Fruit fly (Drosophila melanogaster): ENCODE data around the gene BBS5.

The BBS5 gene

dm6 chr3R:4804828-4805707 is 11.1 kb upstream of the BBS5 start (continued):
- no peak for TF ChIP-seq CG11560 (tag; IDR thresholded peaks at IDR 0.05)
- no peak for TF ChIP-seq luna (GFP tag; optimal IDR thresholded peaks at IDR 0.05)
- TF ChIP-seq eve (GFP tag; optimal IDR thresholded peaks at IDR 0.05): no peak
- peak; percentile 13; the same call in 1 of the 3 replicates for TF ChIP-seq CG14050 (GFP tag; IDR thresholded peaks at IDR 0.05)
- TF ChIP-seq CG17361 (GFP tag; IDR thresholded peaks at IDR 0.05): peak; percentile 82
- 0 out of 2 replicates have a peak, but pooled peaks have one; percentile 21 for TF ChIP-seq Drgx (GFP tag; IDR thresholded peaks at IDR 0.05)
- peak; percentile 71 for TF ChIP-seq CG8924 (tag; optimal IDR thresholded peaks at IDR 0.05)
- peak; percentile 67 for TF ChIP-seq lab (GFP tag; optimal IDR thresholded peaks at IDR 0.05)
- TF ChIP-seq jumu (GFP tag; optimal IDR thresholded peaks at IDR 0.05): no peak
- peak; percentile 62 for TF ChIP-seq Med (GFP tag)
- peak; percentile 37 for TF ChIP-seq az2 (GFP tag; optimal IDR thresholded peaks at IDR 0.05)
- TF ChIP-seq CG10462 (GFP tag; optimal IDR thresholded peaks at IDR 0.05): peak; percentile 39
- peak; percentile 11 for TF ChIP-seq CG2202 (tag; optimal IDR thresholded peaks at IDR 0.05)
- no peak for TF ChIP-seq Dll (GFP tag; IDR thresholded peaks at IDR 0.05; ENCODE audit: partially characterized antibody)
- TF ChIP-seq CG4404 (GFP tag; IDR thresholded peaks at IDR 0.05): no peak
- peak; percentile 78 for TF ChIP-seq Meics (GFP tag; optimal IDR thresholded peaks at IDR 0.05)
- no peak for TF ChIP-seq corto (GFP tag; optimal IDR thresholded peaks at IDR 0.05)
- peak; percentile 75 for TF ChIP-seq CG17359 (tag; optimal IDR thresholded peaks at IDR 0.05)
- TF ChIP-seq CG15269 (tag; optimal IDR thresholded peaks at IDR 0.05): peak; percentile 85
- TF ChIP-seq Ravus (GFP tag; IDR thresholded peaks at IDR 0.05): peak; percentile 10; the same call in 1 of the 2 replicates
- TF ChIP-seq CG9876 (GFP tag; optimal IDR thresholded peaks at IDR 0.05): no peak
- TF ChIP-seq dmrt11E (tag; optimal IDR thresholded peaks at IDR 0.05): peak; percentile 74
- TF ChIP-seq onecut (GFP tag; IDR thresholded peaks at IDR 0.05): no peak
- peak in 1 of 2 experiments; percentile 58 for TF ChIP-seq crp (GFP tag; optimal IDR thresholded peaks at IDR 0.05)
- TF ChIP-seq CG9609 (GFP tag; optimal IDR thresholded peaks at IDR 0.05): no peak
- peak; percentile 84 for TF ChIP-seq CG11504 (tag; optimal IDR thresholded peaks at IDR 0.05)
- TF ChIP-seq Xrp1 (GFP tag; IDR thresholded peaks at IDR 0.05): peak; percentile 75; the same call in 1 of the 2 replicates
- peak; percentile 47 for TF ChIP-seq Dek (tag; optimal IDR thresholded peaks at IDR 0.05)
- peak; percentile 72; the same call in 2 of the 3 replicates for TF ChIP-seq CG6791 (GFP tag; IDR thresholded peaks at IDR 0.05; ENCODE audit: partially characterized antibody)
- TF ChIP-seq Fer2 (tag; optimal IDR thresholded peaks at IDR 0.05): peak; percentile 46
- TF ChIP-seq ap (GFP tag; IDR thresholded peaks at IDR 0.05): peak; percentile 49; the same call in 1 of the 2 replicates
- peak; percentile 29; the same call in 1 of the 2 replicates for TF ChIP-seq ranshi (GFP tag; IDR thresholded peaks at IDR 0.05)
- peak; percentile 46 for TF ChIP-seq CG2875 (GFP tag; optimal IDR thresholded peaks at IDR 0.05)
- no peak for TF ChIP-seq CG9797 (GFP tag; optimal IDR thresholded peaks at IDR 0.05)
- peak; percentile 57 for TF ChIP-seq Nf-YC (tag; optimal IDR thresholded peaks at IDR 0.05)
- TF ChIP-seq CG42726 (GFP tag; IDR thresholded peaks at IDR 0.05; ENCODE audit: partially characterized antibody): no peak
- TF ChIP-seq CG10366 (GFP tag; IDR thresholded peaks at IDR 0.05): no peak; the same call in 1 of the 2 replicates
- TF ChIP-seq bigmax (GFP tag; optimal IDR thresholded peaks at IDR 0.05): no peak
- TF ChIP-seq HLH54F (GFP tag; optimal IDR thresholded peaks at IDR 0.05): no peak
- TF ChIP-seq Lhr (GFP tag; optimal IDR thresholded peaks at IDR 0.05): no peak
- no peak for TF ChIP-seq Lim3 (GFP tag; IDR thresholded peaks at IDR 0.05)
- TF ChIP-seq Camta (GFP tag; optimal IDR thresholded peaks at IDR 0.05): no peak
- peak; percentile 26 for TF ChIP-seq CG15514 (GFP tag; optimal IDR thresholded peaks at IDR 0.05)
- TF ChIP-seq E2f2 (GFP tag; IDR thresholded peaks at IDR 0.05): 0 out of 2 replicates have a peak, but pooled peaks have one; percentile 35
- peak; percentile 56; the same call in 1 of the 2 replicates for TF ChIP-seq CG32767 (GFP tag; IDR thresholded peaks at IDR 0.05)
- no peak for TF ChIP-seq CG18011 (GFP tag; optimal IDR thresholded peaks at IDR 0.05)
- TF ChIP-seq Sry-β (GFP tag; optimal IDR thresholded peaks at IDR 0.05): peak; percentile 79
- no peak for TF ChIP-seq btn (GFP tag; optimal IDR thresholded peaks at IDR 0.05)
